Fruit fly (Drosophila melanogaster) whole organism, prepupa: ENCODE results near the gene tai.

Source experiments
- CG32006 ChIP-seq: fragments of 200-800 bp; sonication (Bioruptor generic); optimal IDR thresholded peaks from 3 replicates; lab custom pipeline; 2017; ENCODE audit warnings: missing biosample characterization, mild to moderate bottlenecking, missing genetic modification characterization
- CG8632 ChIP-seq: fragments of 200-800 bp; sonication (Bioruptor generic); optimal IDR thresholded peaks from 3 replicates; lab custom pipeline; 2016; ENCODE audit warnings: missing biosample characterization, missing genetic modification characterization
- Gug ChIP-seq: fragments of 200-800 bp; sonication (Bioruptor generic); IDR thresholded peaks from 2 replicates; pipeline ENCODE4 v1.3.6; 2022; ENCODE audit warnings: missing biosample characterization, missing genetic modification characterization
- OdsH ChIP-seq: fragments of 200-800 bp; sonication (Bioruptor generic); optimal IDR thresholded peaks from 3 replicates; lab custom pipeline; 2016; ENCODE audit warnings: missing biosample characterization, missing genetic modification characterization
- Sox102F ChIP-seq: fragments of 200-800 bp; sonication (Bioruptor generic); optimal IDR thresholded peaks from 2 replicates; lab custom pipeline; 2016; ENCODE audit warnings: missing biosample characterization, mild to moderate bottlenecking, missing genetic modification characterization
- cyc ChIP-seq: fragments of 200-800 bp; sonication (Bioruptor generic); optimal IDR thresholded peaks from 3 replicates; lab custom pipeline; 2016; ENCODE audit warnings: missing biosample characterization, missing genetic modification characterization
- net ChIP-seq: fragments of 200-800 bp; sonication (Bioruptor generic); optimal IDR thresholded peaks from 3 replicates; lab custom pipeline; 2016; ENCODE audit warnings: missing biosample characterization, missing genetic modification characterization
- ss ChIP-seq, 2 experiments: fragments of 200-800 bp; sonication (Bioruptor generic); optimal IDR thresholded peaks; 2 replicates in 1 of 2; 3 replicates in 1 of 2; lab custom pipeline; 2017 to 2018; ENCODE audit warnings: mild to moderate bottlenecking in 2 of 2, missing biosample characterization in 2 of 2, missing genetic modification characterization in 2 of 2, moderate library complexity in 1 of 2
- vri ChIP-seq: fragments of 200-800 bp; sonication (Bioruptor generic); optimal IDR thresholded peaks from 3 replicates; lab custom pipeline; 2016; ENCODE audit warnings: missing biosample characterization, mild to moderate bottlenecking, missing genetic modification characterization

DNA sequence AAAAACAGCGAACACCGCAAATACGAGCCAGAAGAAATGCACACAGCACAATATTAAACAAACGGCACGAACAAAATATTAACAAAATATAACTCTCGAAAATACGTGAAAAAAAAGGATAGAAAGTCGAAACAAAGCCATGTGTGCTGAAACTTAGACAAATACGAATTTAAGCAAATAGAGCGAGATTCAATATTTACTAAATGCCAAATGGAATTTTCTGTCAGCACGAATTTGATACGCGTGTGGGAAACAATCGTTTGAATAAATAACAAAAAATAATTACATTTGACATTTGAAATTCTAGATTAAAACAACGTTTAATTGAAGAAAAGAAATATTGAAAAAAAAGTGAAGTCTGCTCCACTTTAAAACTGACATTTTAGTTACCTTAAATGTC is 6.8 kb downstream of the tai start:
- no peak for TF ChIP-seq CG8632 (GFP tag; lab: Kevin White, UChicago)
- TF ChIP-seq OdsH, result no peak
- TF ChIP-seq Gug (GFP tag; lab: Robert Waterston, UW), result no peak
- TF ChIP-seq cyc, result no peak
- no peak for TF ChIP-seq Sox102F (GFP tag; lab: Kevin White, UChicago)
- TF ChIP-seq ss (GFP tag; optimal IDR thresholded peaks at IDR 0.05; lab: Kevin White, UChicago), result no peak
- no peak for TF ChIP-seq net (GFP tag; lab: Kevin White, UChicago)
- no peak for TF ChIP-seq vri (GFP tag; lab: Kevin White, UChicago)
- no peak for TF ChIP-seq CG32006
